Worm (Caenorhabditis elegans) whole organism, L1 larva: ENCODE data around the gene F26F12.2.

Experiments
- nhr-28 ChIP-seq: fragments of 150-350 bp; optimal IDR thresholded peaks from 2 replicates; lab custom pipeline; 2014; ENCODE audit warnings: missing biosample characterization, missing genetic modification characterization
- nhr-77 ChIP-seq: fragments of 150-350 bp; optimal IDR thresholded peaks from 2 replicates; lab custom pipeline; 2014; ENCODE audit warnings: missing biosample characterization, missing genetic modification characterization
- sptf-1 ChIP-seq: fragments of 150-350 bp; optimal IDR thresholded peaks from 2 replicates; lab custom pipeline; 2014; ENCODE audit warnings: missing biosample characterization, missing genetic modification characterization

ce11 chrV:5836616-5836982, 1.8 kb downstream of the F26F12.2 start, which contains the start of gene col-140:
- TF ChIP-seq sptf-1 (tag; lab: Kevin White, UChicago) (no peak), nhr-77 (tag; lab: Kevin White, UChicago) (no peak), nhr-28 (no peak)
